Fruit fly (Drosophila melanogaster) whole organism, embryonic: ENCODE results near the gene CG1575.
A peak's percentile ranks its signal among the peaks of the same experiment; 100 is the strongest.

Experiments
- ATbp ChIP-seq: fragments of 200-800 bp; sonication (Bioruptor generic); optimal IDR thresholded peaks from 2 replicates; lab custom pipeline; 2017; ENCODE audit warnings: missing biosample characterization, mild to moderate bottlenecking, missing genetic modification characterization, missing genetic modification reagents
- Bteb2 ChIP-seq: fragments of 200-800 bp; sonication (Bioruptor generic); optimal IDR thresholded peaks from 2 replicates; lab custom pipeline; 2016; ENCODE audit warnings: missing biosample characterization, missing genetic modification characterization
- CG10654 ChIP-seq: fragments of 200-800 bp; sonication (Bioruptor generic); optimal IDR thresholded peaks from 2 replicates; lab custom pipeline; 2016; ENCODE audit warnings: missing biosample characterization, missing genetic modification characterization
- CG11560 ChIP-seq: fragments of 200-800 bp; sonication (Bioruptor generic); IDR thresholded peaks from 3 replicates; pipeline ENCODE4 v1.3.6; 2022; ENCODE audit warnings: missing biosample characterization, missing genetic modification characterization
- CG13624 ChIP-seq: fragments of 200-800 bp; sonication (Bioruptor generic); optimal IDR thresholded peaks from 2 replicates; lab custom pipeline; 2016; ENCODE audit warnings: missing biosample characterization, missing genetic modification characterization
- CG13775 ChIP-seq: fragments of 200-800 bp; sonication (Bioruptor generic); optimal IDR thresholded peaks from 3 replicates; lab custom pipeline; 2017; ENCODE audit warnings: missing biosample characterization, mild to moderate bottlenecking, missing genetic modification characterization
- CG1647 ChIP-seq: fragments of 200-800 bp; sonication (Bioruptor generic); optimal IDR thresholded peaks from 3 replicates; lab custom pipeline; 2016; ENCODE audit warnings: missing biosample characterization, missing genetic modification characterization
- CG17912 ChIP-seq: fragments of 200-800 bp; sonication (Bioruptor generic); optimal IDR thresholded peaks from 2 replicates; lab custom pipeline; 2018; ENCODE audit warnings: missing biosample characterization, mild to moderate bottlenecking, missing genetic modification characterization
- CG2712 ChIP-seq: fragments of 200-800 bp; optimal IDR thresholded peaks from 3 replicates; lab custom pipeline; 2019; ENCODE audit warnings: missing biosample characterization, mild to moderate bottlenecking, missing genetic modification characterization, moderate library complexity
- CG30431 ChIP-seq: fragments of 200-800 bp; sonication (Bioruptor generic); optimal IDR thresholded peaks from 2 replicates; lab custom pipeline; 2017; ENCODE audit warnings: missing biosample characterization, missing genetic modification characterization
- CG31388 ChIP-seq: fragments of 200-800 bp; sonication (Bioruptor generic); optimal IDR thresholded peaks from 2 replicates; lab custom pipeline; 2016; ENCODE audit warnings: missing biosample characterization, missing genetic modification characterization
- CG3407 ChIP-seq: fragments of 200-800 bp; sonication (Bioruptor generic); optimal IDR thresholded peaks from 2 replicates; lab custom pipeline; 2018; ENCODE audit warnings: missing biosample characterization, mild to moderate bottlenecking, missing genetic modification characterization
- CG4328 ChIP-seq: fragments of 200-800 bp; sonication (Bioruptor generic); optimal IDR thresholded peaks from 3 replicates; lab custom pipeline; 2017; ENCODE audit warnings: missing biosample characterization, missing genetic modification reagents, missing genetic modification characterization
- CG4424 ChIP-seq: fragments of 200-800 bp; sonication (Bioruptor generic); optimal IDR thresholded peaks from 3 replicates; lab custom pipeline; 2016; ENCODE audit warnings: missing biosample characterization, missing genetic modification characterization
- CG4730 ChIP-seq: fragments of 200-800 bp; sonication (Bioruptor generic); IDR thresholded peaks from 2 replicates; pipeline ENCODE4 v1.3.6; 2022; ENCODE audit warnings: missing biosample characterization, missing genetic modification characterization
- CG5245 ChIP-seq: fragments of 200-800 bp; sonication (Bioruptor generic); optimal IDR thresholded peaks from 3 replicates; lab custom pipeline; 2016; ENCODE audit warnings: missing biosample characterization, missing genetic modification characterization
- CG6765 ChIP-seq: fragments of 200-800 bp; sonication (Bioruptor generic); optimal IDR thresholded peaks from 3 replicates; lab custom pipeline; 2017; ENCODE audit warnings: missing biosample characterization, mild to moderate bottlenecking, missing genetic modification characterization
- CG7271 ChIP-seq: fragments of 200-800 bp; sonication (Bioruptor generic); optimal IDR thresholded peaks from 2 replicates; lab custom pipeline; 2018; ENCODE audit warnings: missing biosample characterization, mild to moderate bottlenecking, missing genetic modification characterization, moderate library complexity
- CG9727 ChIP-seq: fragments of 200-800 bp; sonication (Bioruptor generic); optimal IDR thresholded peaks from 3 replicates; lab custom pipeline; 2017; ENCODE audit warnings: missing biosample characterization, mild to moderate bottlenecking, missing genetic modification characterization
- CrebB ChIP-seq: fragments of 200-800 bp; sonication (Bioruptor generic); optimal IDR thresholded peaks from 3 replicates; lab custom pipeline; 2018; ENCODE audit warnings: missing biosample characterization, mild to moderate bottlenecking, missing genetic modification characterization
- Dll ChIP-seq: fragments of 200-800 bp; sonication (Bioruptor generic); IDR thresholded peaks from 4 replicates; pipeline ENCODE4 v1.3.6; 2022; ENCODE audit warnings: missing biosample characterization, missing genetic modification characterization; ENCODE audit not compliant: partially characterized antibody
- Doc2 ChIP-seq: fragments of 200-800 bp; sonication (Bioruptor generic); IDR thresholded peaks from 2 replicates; pipeline ENCODE4 v1.3.6; 2022; ENCODE audit warnings: missing biosample characterization, missing genetic modification characterization
- Doc3 ChIP-seq: fragments of 200-800 bp; sonication (Bioruptor generic); IDR thresholded peaks from 3 replicates; pipeline ENCODE4 v1.3.6; 2022; ENCODE audit warnings: missing biosample characterization, missing genetic modification characterization; ENCODE audit not compliant: partially characterized antibody
- Fer3 ChIP-seq: fragments of 200-800 bp; sonication (Bioruptor generic); optimal IDR thresholded peaks from 2 replicates; lab custom pipeline; 2018; ENCODE audit warnings: missing biosample characterization, mild to moderate bottlenecking, missing genetic modification characterization, moderate library complexity
- Gug ChIP-seq: fragments of 200-800 bp; sonication (Bioruptor generic); IDR thresholded peaks from 4 replicates; pipeline ENCODE4 v1.3.6; 2022; ENCODE audit warnings: missing biosample characterization, missing genetic modification characterization
- HLH4C ChIP-seq: fragments of 200-800 bp; sonication (Bioruptor generic); IDR thresholded peaks from 3 replicates; pipeline ENCODE4 v1.3.6; 2022; ENCODE audit warnings: missing biosample characterization, missing genetic modification characterization; ENCODE audit not compliant: partially characterized antibody
- Hmr ChIP-seq: fragments of 200-800 bp; sonication (Bioruptor generic); optimal IDR thresholded peaks from 3 replicates; lab custom pipeline; 2017; ENCODE audit warnings: mild to moderate bottlenecking, missing biosample characterization, missing genetic modification reagents, missing genetic modification characterization
- Hr39 ChIP-seq: fragments of >200 bp; optimal IDR thresholded peaks from 2 replicates; lab custom pipeline; 2017
- Lim3 ChIP-seq: fragments of 200-800 bp; sonication (Bioruptor generic); IDR thresholded peaks from 2 replicates; pipeline ENCODE4 v1.3.6; 2022; ENCODE audit warnings: missing biosample characterization, missing genetic modification characterization
- MESR4 ChIP-seq: fragments of 200-800 bp; sonication (Bioruptor generic); optimal IDR thresholded peaks from 2 replicates; lab custom pipeline; 2018; ENCODE audit warnings: missing biosample characterization, mild to moderate bottlenecking, missing genetic modification characterization, moderate library complexity
- NC2β ChIP-seq: fragments of 200-800 bp; sonication (Bioruptor generic); optimal IDR thresholded peaks from 2 replicates; lab custom pipeline; 2016; ENCODE audit warnings: missing biosample characterization, missing genetic modification characterization
- Sin3A ChIP-seq: fragments of >200 bp; optimal IDR thresholded peaks from 2 replicates; lab custom pipeline; 2018
- Sry-δ ChIP-seq: fragments of 200-800 bp; sonication (Bioruptor generic); optimal IDR thresholded peaks from 2 replicates; lab custom pipeline; 2016; ENCODE audit warnings: missing biosample characterization, missing genetic modification characterization
- Stat92E ChIP-seq, 3 experiments: fragments of >200 bp in 2 of 3; fragments of 200-800 bp in 1 of 3; sonication (Bioruptor generic) in 1 of 3; optimal IDR thresholded peaks; 2 replicates each; lab custom pipeline; 2017 to 2019; ENCODE audit warnings: missing biosample characterization in 3 of 3, missing genetic modification characterization in 3 of 3, mild to moderate bottlenecking in 1 of 3, moderate library complexity in 1 of 3
- ase ChIP-seq: fragments of 200-800 bp; sonication (Bioruptor generic); IDR thresholded peaks from 3 replicates; pipeline ENCODE4 v1.3.6; 2022; ENCODE audit warnings: missing biosample characterization, missing genetic modification characterization
- caup ChIP-seq: fragments of 200-800 bp; sonication (Bioruptor generic); optimal IDR thresholded peaks from 3 replicates; lab custom pipeline; 2017; ENCODE audit warnings: missing biosample characterization, mild to moderate bottlenecking, missing genetic modification characterization, moderate library complexity; ENCODE audit not compliant: severe bottlenecking
- chif ChIP-seq, 2 experiments: fragments of 200-800 bp; sonication (Bioruptor generic); optimal IDR thresholded peaks; 3 replicates each; lab custom pipeline; 2016; ENCODE audit warnings: missing biosample characterization in 2 of 2, missing genetic modification characterization in 2 of 2
- ems ChIP-seq: fragments of 200-800 bp; sonication (Bioruptor generic); optimal IDR thresholded peaks from 3 replicates; lab custom pipeline; 2016; ENCODE audit warnings: missing biosample characterization, missing genetic modification characterization
- fu2 ChIP-seq: fragments of 200-800 bp; sonication (Bioruptor generic); optimal IDR thresholded peaks from 2 replicates; lab custom pipeline; 2016; ENCODE audit warnings: missing biosample characterization, missing genetic modification characterization
- gfzf ChIP-seq: fragments of 200-800 bp; sonication (Bioruptor generic); optimal IDR thresholded peaks from 2 replicates; lab custom pipeline; 2016; ENCODE audit warnings: missing biosample characterization, mild to moderate bottlenecking, missing genetic modification characterization, moderate library complexity
- ham ChIP-seq: fragments of 200-800 bp; sonication (Bioruptor generic); IDR thresholded peaks from 2 replicates; pipeline ENCODE4 v1.3.6; 2022; ENCODE audit warnings: missing biosample characterization, missing genetic modification characterization
- insv ChIP-seq, 2 experiments: fragments of 200-800 bp; sonication (Bioruptor generic); optimal IDR thresholded peaks; 3 replicates each; lab custom pipeline; 2016 to 2018; ENCODE audit warnings: missing biosample characterization in 2 of 2, missing genetic modification characterization in 2 of 2
- lbe ChIP-seq: fragments of 200-800 bp; sonication (Bioruptor generic); optimal IDR thresholded peaks from 2 replicates; lab custom pipeline; 2016; ENCODE audit warnings: missing biosample characterization, mild to moderate bottlenecking, missing genetic modification characterization
- lilli ChIP-seq: fragments of 200-800 bp; sonication (Bioruptor generic); optimal IDR thresholded peaks from 3 replicates; lab custom pipeline; 2016; ENCODE audit warnings: missing biosample characterization, missing genetic modification characterization
- lov ChIP-seq, 2 experiments: fragments of 200-800 bp in 1 of 2; fragments of >200 bp in 1 of 2; sonication (Bioruptor generic) in 1 of 2; IDR thresholded peaks in 1 of 2; optimal IDR thresholded peaks in 1 of 2; 2 replicates in 1 of 2; 3 replicates in 1 of 2; pipeline versions ENCODE4 v1.3.6 to Lab custom; 2017 to 2022; ENCODE audit warnings: missing biosample characterization in 1 of 2, missing genetic modification characterization in 1 of 2
- pum ChIP-seq: fragments of 200-800 bp; sonication (Bioruptor generic); optimal IDR thresholded peaks from 2 replicates; lab custom pipeline; 2016; ENCODE audit warnings: missing biosample characterization, missing genetic modification characterization
- salm ChIP-seq: fragments of 200-800 bp; sonication (Bioruptor generic); optimal IDR thresholded peaks from 2 replicates; lab custom pipeline; 2018; ENCODE audit warnings: missing biosample characterization, mild to moderate bottlenecking, missing genetic modification characterization
- stwl ChIP-seq: fragments of 200-800 bp; sonication (Bioruptor generic); optimal IDR thresholded peaks from 3 replicates; lab custom pipeline; 2018; ENCODE audit warnings: missing biosample characterization, mild to moderate bottlenecking, missing genetic modification characterization, moderate library complexity
- usp ChIP-seq: fragments of >200 bp; optimal IDR thresholded peaks from 2 replicates; lab custom pipeline; 2017; ENCODE audit warnings: missing biosample characterization, missing genetic modification characterization
- vvl ChIP-seq: fragments of 200-800 bp; sonication (Bioruptor generic); IDR thresholded peaks from 2 replicates; pipeline ENCODE4 v1.3.6; 2022; ENCODE audit warnings: missing biosample characterization, missing genetic modification characterization
- zen2 ChIP-seq: fragments of 200-800 bp; sonication (Bioruptor generic); IDR thresholded peaks from 3 replicates; pipeline ENCODE4 v1.3.6; 2022; ENCODE audit warnings: missing biosample characterization, missing genetic modification characterization; ENCODE audit not compliant: partially characterized antibody
- zf30C ChIP-seq: fragments of 200-800 bp; sonication (Bioruptor generic); optimal IDR thresholded peaks from 3 replicates; lab custom pipeline; 2018; ENCODE audit warnings: missing biosample characterization, mild to moderate bottlenecking, missing genetic modification characterization

CG1575 gene

dm6 chrX:8122834-8123233 lies 6.0 kb downstream of the CG1575 start (continued):
- TF ChIP-seq ham (GFP tag; lab: Robert Waterston, UW), result no peak
- peak; percentile 32 for TF ChIP-seq zf30C (GFP tag; lab: Kevin White, UChicago)
- no peak for TF ChIP-seq CG6765 (GFP tag; lab: Kevin White, UChicago)
- TF ChIP-seq CG4328 (GFP tag; lab: Kevin White, UChicago), result no peak
- TF ChIP-seq ase (GFP tag; lab: Robert Waterston, UW), result no peak
- peak in 1 of 2 experiments; percentile 5 for TF ChIP-seq chif (GFP tag; optimal IDR thresholded peaks at IDR 0.05; lab: Kevin White, UChicago)
- TF ChIP-seq ATbp (GFP tag; lab: Kevin White, UChicago), result peak; percentile 11
- no peak for TF ChIP-seq Gug
- no peak for TF ChIP-seq Fer3
- peak; percentile 3 for TF ChIP-seq CG3407 (GFP tag; lab: Kevin White, UChicago)
- no peak for TF ChIP-seq CG4424 (GFP tag; lab: Kevin White, UChicago)
- no peak for TF ChIP-seq insv (GFP tag; optimal IDR thresholded peaks at IDR 0.05; lab: Kevin White, UChicago)
- TF ChIP-seq Lim3 (GFP tag; lab: Robert Waterston, UW), result no peak
- no peak for TF ChIP-seq Bteb2
- no peak for TF ChIP-seq Hr39
- no peak for TF ChIP-seq gfzf (GFP tag; lab: Kevin White, UChicago)
- TF ChIP-seq Hmr, result no peak
- no peak for TF ChIP-seq Dll (GFP tag; lab: Robert Waterston, UW)
- peak; percentile 43 for TF ChIP-seq CG2712
- no peak for TF ChIP-seq ems (GFP tag; lab: Kevin White, UChicago)
- TF ChIP-seq fu2 (GFP tag; lab: Kevin White, UChicago), result no peak
- no peak for TF ChIP-seq NC2β (GFP tag; lab: Kevin White, UChicago)
- peak; percentile 40 for TF ChIP-seq CG9727 (GFP tag; lab: Kevin White, UChicago)
- TF ChIP-seq CG4730, result no peak
- TF ChIP-seq caup, result no peak
- TF ChIP-seq CG10654, result no peak
- no peak for TF ChIP-seq CrebB
- no peak for TF ChIP-seq CG30431 (GFP tag; lab: Kevin White, UChicago)
- no peak for TF ChIP-seq Sin3A (lab: Kevin White, UChicago)
- TF ChIP-seq MESR4, result no peak

dm6 chrX:8125224-8125649 lies 8.4 kb downstream of the CG1575 start:
- no peak for TF ChIP-seq pum
- TF ChIP-seq CG7271 (tag; lab: Kevin White, UChicago), result no peak
- no peak for TF ChIP-seq Hr39
- TF ChIP-seq CG1647 (GFP tag; lab: Kevin White, UChicago), result no peak
- TF ChIP-seq CG13624 (GFP tag; lab: Kevin White, UChicago), result no peak
- TF ChIP-seq lilli (GFP tag; lab: Kevin White, UChicago), result no peak
- TF ChIP-seq usp (GFP tag; lab: Kevin White, UChicago), result no peak
- TF ChIP-seq lbe (GFP tag; lab: Kevin White, UChicago), result no peak
- TF ChIP-seq CG17912 (GFP tag; lab: Kevin White, UChicago), result no peak
- no peak for TF ChIP-seq lov (optimal IDR thresholded peaks at IDR 0.05; lab: Kevin White, UChicago)
- no peak for TF ChIP-seq lov (GFP tag; IDR thresholded peaks at IDR 0.05; lab: Robert Waterston, UW)
- TF ChIP-seq Doc3 (GFP tag; lab: Robert Waterston, UW), result no peak
- TF ChIP-seq CG31388 (GFP tag; lab: Kevin White, UChicago), result no peak
- TF ChIP-seq CG6765 (GFP tag; lab: Kevin White, UChicago), result no peak
- TF ChIP-seq CG5245 (GFP tag; lab: Kevin White, UChicago), result no peak
- no peak for TF ChIP-seq Sry-δ (GFP tag; lab: Kevin White, UChicago)
- TF ChIP-seq salm (tag; lab: Kevin White, UChicago), result peak; percentile 22
- no peak for TF ChIP-seq stwl
- peak; percentile 43 for TF ChIP-seq CG13775 (GFP tag; lab: Kevin White, UChicago)
- TF ChIP-seq vvl (GFP tag; lab: Robert Waterston, UW), result peak; percentile 19; the same call in 1 of the 2 replicates
- no peak for TF ChIP-seq zen2
- TF ChIP-seq HLH4C (GFP tag; lab: Robert Waterston, UW), result no peak
- TF ChIP-seq CG11560 (tag; lab: Robert Waterston, UW), result no peak
- peak; percentile 77 for TF ChIP-seq CG2712
- TF ChIP-seq Stat92E (GFP tag; optimal IDR thresholded peaks at IDR 0.05; lab: Kevin White, UChicago), result no peak
- TF ChIP-seq Doc2 (GFP tag; lab: Robert Waterston, UW), result no peak
